Worm (Caenorhabditis elegans) whole organism, L4 larva: Measurements from ENCODE around the gene fbxa-63.

Experiments used
- dve-1 ChIP-seq: sonication (generic microtip); optimal IDR thresholded peaks from 2 replicates; lab custom pipeline; 2017; ENCODE audit warnings: antibody characterized with exemption, mild to moderate bottlenecking, missing genetic modification characterization, missing compliant biosample characterization; ENCODE audit not compliant: insufficient read depth
- egl-27 ChIP-seq: sonication (generic microtip); optimal IDR thresholded peaks from 3 replicates; lab custom pipeline; 2017; ENCODE audit warnings: missing biosample characterization, missing genetic modification reagents, missing genetic modification characterization
- jun-1 ChIP-seq: fragments of 150-350 bp; optimal IDR thresholded peaks from 2 replicates; lab custom pipeline; 2014; ENCODE audit warnings: missing biosample characterization, missing genetic modification reagents, missing genetic modification characterization
- mdl-1 ChIP-seq, 2 experiments: fragments of 150-350 bp in 1 of 2; sonication (generic microtip) in 1 of 2; optimal IDR thresholded peaks; 2 replicates each; lab custom pipeline; 2014 to 2017; ENCODE audit warnings: missing biosample characterization in 2 of 2, missing genetic modification characterization in 2 of 2
- nhr-28 ChIP-seq: fragments of 150-350 bp; optimal IDR thresholded peaks from 2 replicates; lab custom pipeline; 2014; ENCODE audit warnings: missing biosample characterization, missing genetic modification characterization
- nhr-6 ChIP-seq: fragments of 150-350 bp; optimal IDR thresholded peaks from 2 replicates; lab custom pipeline; 2014; ENCODE audit warnings: missing biosample characterization, missing genetic modification characterization
- ztf-11 ChIP-seq: fragments of 150-350 bp; optimal IDR thresholded peaks from 2 replicates; lab custom pipeline; 2014; ENCODE audit warnings: missing biosample characterization, missing genetic modification characterization

- TF ChIP-seq ztf-11 (tag; lab: Kevin White, UChicago): no peak
- TF ChIP-seq egl-27 (tag; lab: Kevin White, UChicago): no peak
- no peak for TF ChIP-seq mdl-1 (tag; optimal IDR thresholded peaks at IDR 0.05; lab: Kevin White, UChicago)
- no peak for TF ChIP-seq nhr-6 (tag; lab: Kevin White, UChicago)
- TF ChIP-seq nhr-28 (tag; lab: Kevin White, UChicago): no peak
- TF ChIP-seq dve-1 (tag; lab: Kevin White, UChicago): no peak
- no peak for TF ChIP-seq jun-1 (tag; lab: Kevin White, UChicago)
These were observed 17.7 kb upstream of the fbxa-63 start for ce11 chrIII:1225595-1225994.
